Worm (Caenorhabditis elegans) whole organism, L3 larva: ENCODE measurements around the gene lipl-1.

Source experiments
- ZK546.5 ChIP-seq: sonication (generic microtip); optimal IDR thresholded peaks from 2 replicates; lab custom pipeline; 2017; ENCODE audit warnings: missing biosample characterization, missing genetic modification characterization
- ceh-28 ChIP-seq: fragments of 150-350 bp; optimal IDR thresholded peaks from 2 replicates; lab custom pipeline; 2014; ENCODE audit warnings: missing biosample characterization, missing genetic modification reagents, missing genetic modification characterization
- elt-3 ChIP-seq, 3 experiments: fragments of 150-350 bp in 1 of 3; sonication (generic microtip) in 2 of 3; optimal IDR thresholded peaks; 2 replicates in 2 of 3; 4 replicates in 1 of 3; lab custom pipeline; 2014 to 2017; ENCODE audit warnings: missing biosample characterization in 3 of 3, missing genetic modification characterization in 3 of 3
- fkh-10 ChIP-seq: sonication (generic microtip); optimal IDR thresholded peaks from 2 replicates; lab custom pipeline; 2017; ENCODE audit warnings: missing biosample characterization, missing genetic modification reagents, missing genetic modification characterization
- jun-1 ChIP-seq: fragments of 150-350 bp; optimal IDR thresholded peaks from 2 replicates; lab custom pipeline; 2014; ENCODE audit warnings: missing biosample characterization, missing genetic modification reagents, missing genetic modification characterization
- lin-39 ChIP-seq: fragments of 150-350 bp; optimal IDR thresholded peaks from 2 replicates; lab custom pipeline; 2018; ENCODE audit warnings: missing biosample characterization, missing genetic modification reagents, missing genetic modification characterization
- nfya-1 ChIP-seq: sonication (generic microtip); optimal IDR thresholded peaks from 2 replicates; lab custom pipeline; 2017; ENCODE audit warnings: missing genetic modification characterization, mild to moderate bottlenecking, missing compliant biosample characterization, antibody characterized with exemption, moderate library complexity; ENCODE audit not compliant: insufficient read depth
- nhr-23 ChIP-seq: fragments of 150-350 bp; optimal IDR thresholded peaks from 2 replicates; lab custom pipeline; 2014; ENCODE audit warnings: missing biosample characterization, missing genetic modification reagents, missing genetic modification characterization
- nhr-76 ChIP-seq: fragments of 150-350 bp; sonication (generic microtip); optimal IDR thresholded peaks from 5 replicates; lab custom pipeline; 2014; ENCODE audit warnings: missing biosample characterization, missing genetic modification characterization
- pha-4 ChIP-seq: fragments of 150-350 bp; optimal IDR thresholded peaks from 2 replicates; lab custom pipeline; 2014; ENCODE audit warnings: missing biosample characterization, missing genetic modification reagents, missing genetic modification characterization
- pqm-1 ChIP-seq: fragments of 150-350 bp; optimal IDR thresholded peaks from 2 replicates; lab custom pipeline; 2017; ENCODE audit warnings: missing biosample characterization, missing genetic modification characterization, inconsistent platforms
- unc-62 ChIP-seq: fragments of 150-350 bp; sonication (generic microtip); optimal IDR thresholded peaks from 4 replicates; lab custom pipeline; 2014; ENCODE audit warnings: missing biosample characterization, missing genetic modification reagents, missing genetic modification characterization
- ztf-11 ChIP-seq: fragments of 150-350 bp; optimal IDR thresholded peaks from 2 replicates; lab custom pipeline; 2014; ENCODE audit warnings: missing biosample characterization, missing genetic modification characterization
- ztf-4 ChIP-seq: fragments of 150-350 bp; optimal IDR thresholded peaks from 2 replicates; lab custom pipeline; 2014; ENCODE audit warnings: missing biosample characterization, missing genetic modification characterization

DNA sequence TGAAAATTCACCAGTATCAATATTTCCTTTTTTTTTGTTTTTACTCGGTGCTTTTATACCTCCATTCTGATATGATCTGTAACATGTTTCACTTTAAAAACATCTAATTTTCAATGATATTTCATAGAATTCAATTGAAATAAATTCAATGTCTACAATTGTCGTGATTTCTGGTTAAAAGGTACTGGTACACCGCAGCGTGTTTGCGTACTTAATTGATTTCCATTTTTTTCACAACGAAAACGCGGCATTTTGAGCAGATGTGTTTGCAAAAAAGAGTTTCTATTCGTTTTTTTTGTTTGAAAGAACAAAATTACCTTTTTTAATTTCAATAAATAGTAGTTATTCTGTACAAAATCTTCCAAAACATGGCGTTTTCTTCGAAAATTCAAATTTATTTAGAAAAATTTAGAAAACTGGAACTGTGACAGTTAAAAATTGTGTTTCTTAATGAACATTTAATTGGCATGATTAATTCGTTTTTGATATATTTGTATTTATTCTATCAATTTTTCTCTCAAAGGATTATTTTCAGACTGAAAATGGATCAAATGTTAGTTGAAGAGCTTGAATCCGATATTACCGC is 50.9 kb downstream of the lipl-1 start, which contains the start of gene pnn-1:
- TF ChIP-seq nfya-1 (tag; lab: Kevin White, UChicago) (peak; percentile 45), nhr-76 (tag; lab: Kevin White, UChicago) (no peak), ztf-4 (tag; lab: Kevin White, UChicago) (no peak), lin-39 (no peak), pqm-1 (no peak), ZK546.5 (tag; lab: Kevin White, UChicago) (no peak), elt-3 (tag; optimal IDR thresholded peaks at IDR 0.05; lab: Kevin White, UChicago) (no peak), ztf-11 (tag; lab: Kevin White, UChicago) (no peak), fkh-10 (no peak), pha-4 (tag; lab: Kevin White, UChicago) (peak; percentile 59), jun-1 (tag; lab: Kevin White, UChicago) (no peak), ceh-28 (tag; lab: Kevin White, UChicago) (no peak), unc-62 (no peak), nhr-23 (tag; lab: Kevin White, UChicago) (no peak)
